Worm (Caenorhabditis elegans) whole organism, L2 larva: Measurements from ENCODE around the gene W03B1.3.
"Not testable (repeated sequence)": the region's sequence is repeated elsewhere in the genome, so short reads cannot be mapped to it uniquely, and the experiment has no call there.

Experiments
- C34F6.9 ChIP-seq: fragments of 150-350 bp; optimal IDR thresholded peaks from 2 replicates; lab custom pipeline; 2014; ENCODE audit warnings: missing biosample characterization, missing genetic modification characterization
- R02D3.7 ChIP-seq: fragments of 150-350 bp; optimal IDR thresholded peaks from 2 replicates; lab custom pipeline; 2014; ENCODE audit warnings: missing biosample characterization, missing genetic modification characterization
- Y55F3AM.14 ChIP-seq: fragments of 200-800 bp; sonication (Bioruptor generic); optimal IDR thresholded peaks from 2 replicates; lab custom pipeline; 2018; ENCODE audit warnings: mild to moderate bottlenecking, missing genetic modification characterization, missing compliant biosample characterization
- ZK546.5 ChIP-seq: sonication (generic microtip); optimal IDR thresholded peaks from 2 replicates; lab custom pipeline; 2017; ENCODE audit warnings: missing biosample characterization, missing genetic modification characterization
- alr-1 ChIP-seq: fragments of 150-350 bp; optimal IDR thresholded peaks from 2 replicates; lab custom pipeline; 2014; ENCODE audit warnings: missing biosample characterization, missing genetic modification characterization
- ama-1 ChIP-seq: fragments of 150-350 bp; optimal IDR thresholded peaks from 2 replicates; lab custom pipeline; 2018; ENCODE audit warnings: inconsistent platforms
- blmp-1 ChIP-seq: sonication (generic microtip); optimal IDR thresholded peaks from 2 replicates; lab custom pipeline; 2017; ENCODE audit warnings: missing genetic modification characterization, mild to moderate bottlenecking, missing compliant biosample characterization, antibody characterized with exemption, moderate library complexity; ENCODE audit not compliant: insufficient read depth
- ceh-16 ChIP-seq: fragments of 150-350 bp; optimal IDR thresholded peaks from 2 replicates; lab custom pipeline; 2014; ENCODE audit warnings: missing biosample characterization, missing genetic modification characterization
- ceh-82 ChIP-seq: fragments of 150-350 bp; optimal IDR thresholded peaks from 2 replicates; lab custom pipeline; 2014; ENCODE audit warnings: missing biosample characterization, missing genetic modification characterization
- dmd-4 ChIP-seq: sonication (generic microtip); optimal IDR thresholded peaks from 2 replicates; lab custom pipeline; 2017; ENCODE audit warnings: missing biosample characterization, missing genetic modification characterization
- egl-27 ChIP-seq: sonication (generic microtip); optimal IDR thresholded peaks from 3 replicates; lab custom pipeline; 2017; ENCODE audit warnings: missing biosample characterization, missing genetic modification reagents, missing genetic modification characterization
- elt-1 ChIP-seq: fragments of 150-350 bp; optimal IDR thresholded peaks from 2 replicates; lab custom pipeline; 2014; ENCODE audit warnings: missing biosample characterization, missing genetic modification characterization
- elt-3 ChIP-seq: sonication (generic microtip); optimal IDR thresholded peaks from 2 replicates; lab custom pipeline; 2017; ENCODE audit warnings: missing biosample characterization, missing genetic modification characterization
- fos-1 ChIP-seq: fragments of 150-350 bp; optimal IDR thresholded peaks from 2 replicates; lab custom pipeline; 2014; ENCODE audit warnings: missing biosample characterization, missing genetic modification characterization
- gmeb-1 ChIP-seq: fragments of 150-350 bp; optimal IDR thresholded peaks from 2 replicates; lab custom pipeline; 2014; ENCODE audit warnings: missing biosample characterization, missing genetic modification characterization
- lin-11 ChIP-seq: fragments of 150-350 bp; sonication (generic microtip); optimal IDR thresholded peaks from 2 replicates; lab custom pipeline; 2014; ENCODE audit warnings: missing biosample characterization, missing genetic modification characterization, inconsistent platforms, mixed read lengths
- lin-39 ChIP-seq: fragments of 150-350 bp; optimal IDR thresholded peaks from 2 replicates; lab custom pipeline; 2014; ENCODE audit warnings: missing biosample characterization, missing genetic modification reagents, missing genetic modification characterization
- lsy-2 ChIP-seq, 2 experiments: fragments of 150-350 bp in 1 of 2; sonication (generic microtip) in 1 of 2; optimal IDR thresholded peaks; 2 replicates each; lab custom pipeline; 2014 to 2017; ENCODE audit warnings: missing biosample characterization in 2 of 2, missing genetic modification characterization in 2 of 2
- mdl-1 ChIP-seq, 2 experiments: fragments of 150-350 bp in 1 of 2; sonication (generic microtip) in 1 of 2; optimal IDR thresholded peaks; 2 replicates each; lab custom pipeline; 2017; ENCODE audit warnings: missing biosample characterization in 2 of 2, missing genetic modification characterization in 2 of 2
- nhr-10 ChIP-seq: sonication (generic microtip); optimal IDR thresholded peaks from 2 replicates; lab custom pipeline; 2017; ENCODE audit warnings: missing biosample characterization, missing genetic modification characterization
- nhr-12 ChIP-seq: fragments of 150-350 bp; optimal IDR thresholded peaks from 2 replicates; lab custom pipeline; 2014; ENCODE audit warnings: missing biosample characterization, missing genetic modification characterization
- nhr-129 ChIP-seq: fragments of 150-350 bp; optimal IDR thresholded peaks from 2 replicates; lab custom pipeline; 2014; ENCODE audit warnings: missing biosample characterization, missing genetic modification characterization
- nhr-21 ChIP-seq: fragments of 150-350 bp; optimal IDR thresholded peaks from 2 replicates; lab custom pipeline; 2014; ENCODE audit warnings: missing biosample characterization, missing genetic modification characterization
- nhr-23 ChIP-seq: fragments of 150-350 bp; optimal IDR thresholded peaks from 2 replicates; lab custom pipeline; 2014; ENCODE audit warnings: missing biosample characterization, missing genetic modification reagents, missing genetic modification characterization
- nhr-237 ChIP-seq: fragments of 150-350 bp; optimal IDR thresholded peaks from 2 replicates; lab custom pipeline; 2014; ENCODE audit warnings: missing biosample characterization, missing genetic modification characterization
- nhr-6 ChIP-seq: fragments of 150-350 bp; optimal IDR thresholded peaks from 2 replicates; lab custom pipeline; 2014; ENCODE audit warnings: missing biosample characterization, missing genetic modification characterization
- sem-4 ChIP-seq: fragments of 150-350 bp; optimal IDR thresholded peaks from 2 replicates; lab custom pipeline; 2014; ENCODE audit warnings: missing biosample characterization, missing genetic modification reagents, missing genetic modification characterization
- skn-1 ChIP-seq: sonication (generic microtip); optimal IDR thresholded peaks from 2 replicates; lab custom pipeline; 2017; ENCODE audit warnings: missing biosample characterization, missing genetic modification characterization
- sma-3 ChIP-seq: sonication (generic microtip); optimal IDR thresholded peaks from 2 replicates; lab custom pipeline; 2016; ENCODE audit warnings: missing genetic modification reagents, missing genetic modification characterization, missing compliant biosample characterization
- snpc-4 ChIP-seq: fragments of 150-350 bp; optimal IDR thresholded peaks from 2 replicates; lab custom pipeline; 2014; ENCODE audit warnings: missing biosample characterization, missing genetic modification characterization
- unc-55 ChIP-seq: fragments of 150-350 bp; sonication (generic microtip); optimal IDR thresholded peaks from 3 replicates; lab custom pipeline; 2014; ENCODE audit warnings: missing biosample characterization, missing genetic modification reagents, missing genetic modification characterization
- unc-62 ChIP-seq: fragments of 150-350 bp; optimal IDR thresholded peaks from 2 replicates; lab custom pipeline; 2014; ENCODE audit warnings: missing biosample characterization, missing genetic modification reagents, missing genetic modification characterization
- ztf-1 ChIP-seq: fragments of 200-800 bp; sonication (Bioruptor generic); conservative IDR thresholded peaks from 2 replicates; pipeline ENCODE4 v1.3.6; 2022; ENCODE audit warnings: missing genetic modification characterization, missing compliant biosample characterization
- ztf-11 ChIP-seq: sonication (generic microtip); optimal IDR thresholded peaks from 2 replicates; lab custom pipeline; 2017; ENCODE audit warnings: missing biosample characterization, missing genetic modification characterization

Gene W03B1.3

ce11 chrIV:4360497-4360896 is 24.5 kb upstream of the W03B1.3 start, which contains the start of gene F55F10.1 (continued):
- peak; percentile 88 for TF ChIP-seq gmeb-1 (tag; lab: Kevin White, UChicago)
- no peak for TF ChIP-seq alr-1 (tag; lab: Kevin White, UChicago)
- TF ChIP-seq lin-39 (tag; lab: Kevin White, UChicago) = no peak
- TF ChIP-seq elt-3 = no peak
- TF ChIP-seq nhr-129 (tag; lab: Kevin White, UChicago) = peak; percentile 29
- no peak for TF ChIP-seq dmd-4 (tag; lab: Kevin White, UChicago)
- TF ChIP-seq, all 48 proteins: peak for 13

DNA sequence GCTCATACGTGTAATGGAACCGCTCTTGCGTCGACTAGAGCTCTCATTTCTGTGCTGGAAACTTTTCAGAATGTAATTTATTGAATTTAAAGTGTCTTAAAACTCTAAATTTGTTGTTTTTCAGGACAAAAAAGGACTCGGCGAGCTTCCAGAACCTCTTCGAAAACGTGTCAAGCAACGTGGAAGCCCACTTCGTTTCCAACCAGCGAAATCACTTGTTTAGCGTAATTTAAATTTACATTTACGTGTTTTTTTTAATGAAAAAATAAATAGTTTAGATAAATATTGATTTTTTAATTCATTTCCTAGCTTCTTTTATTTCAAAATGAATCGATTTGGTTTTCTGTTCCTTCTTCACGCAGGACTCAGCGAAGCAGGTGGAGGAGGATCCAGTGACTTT is 23.6 kb upstream of the W03B1.3 start, which contains the start of gene F55F10.3:
Gene F55F10.3, plus strand, starts transcription at position 301 of the 400 bp plus-strand sequence.
- TF ChIP-seq elt-3 (no peak), elt-1 (no peak), egl-27 (tag; lab: Kevin White, UChicago) (no peak), blmp-1 (no peak), nhr-237 (tag; lab: Kevin White, UChicago) (no peak), nhr-21 (tag; lab: Kevin White, UChicago) (no peak), ama-1 (lab: Kevin White, UChicago) (no peak), nhr-12 (tag; lab: Kevin White, UChicago) (no peak), ceh-16 (tag; lab: Kevin White, UChicago) (no peak), ceh-82 (tag; lab: Kevin White, UChicago) (no peak), ZK546.5 (no peak), lin-11 (tag; lab: Kevin White, UChicago) (no peak), R02D3.7 (tag; lab: Kevin White, UChicago) (no peak), sma-3 (GFP tag; lab: Kevin White, UChicago) (no peak), snpc-4 (no peak), nhr-6 (no peak)

- TF ChIP-seq nhr-10 (tag; lab: Kevin White, UChicago) (no peak), unc-55 (GFP tag; lab: Kevin White, UChicago) (peak; percentile 82), lsy-2 (tag; optimal IDR thresholded peaks at IDR 0.05; lab: Kevin White, UChicago) (peak in 1 of 2 experiments; percentile 65), mdl-1 (tag; optimal IDR thresholded peaks at IDR 0.05; lab: Kevin White, UChicago) (no peak), gmeb-1 (tag; lab: Kevin White, UChicago) (peak; percentile 93), ZK546.5 (no peak), nhr-129 (tag; lab: Kevin White, UChicago) (peak; percentile 7), unc-62 (GFP tag; lab: Kevin White, UChicago) (no peak), C34F6.9 (tag; lab: Kevin White, UChicago) (peak; percentile 49), R02D3.7 (tag; lab: Kevin White, UChicago) (no peak)
- TF ChIP-seq, all 48 proteins: peak for 5
These were observed 21.3 kb upstream of the W03B1.3 start, which contains the start of gene sars-2 for ce11 chrIV:4357296-4357695. TSS of gene sars-2 (plus strand) at chrIV:4357636.

DNA sequence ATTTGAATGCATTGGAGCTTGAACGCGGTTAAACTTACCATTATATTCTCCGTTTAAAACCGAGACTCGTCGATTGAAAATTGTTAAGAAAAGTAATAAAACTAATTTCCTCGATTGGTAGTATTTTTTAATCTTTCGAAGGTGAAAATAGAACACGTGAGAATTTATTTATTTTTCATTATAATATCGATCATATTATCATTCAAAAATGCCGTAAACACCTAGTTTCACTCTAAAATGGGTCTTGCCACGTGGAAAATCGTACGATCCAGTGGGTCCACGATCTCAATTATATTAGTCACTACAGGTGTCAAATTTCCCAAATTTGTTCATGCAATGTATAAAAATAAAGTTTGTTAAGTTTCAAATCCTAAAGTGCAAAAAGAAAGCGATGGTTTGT is 20.8 kb upstream of the W03B1.3 start, which contains the start of gene W03B1.9:
Gene W03B1.9, minus strand, starts transcription at position 101 of the 400 bp plus-strand sequence.
- TF ChIP-seq unc-62 (GFP tag; lab: Kevin White, UChicago) (no peak), elt-3 (no peak), nhr-23 (tag; lab: Kevin White, UChicago) (no peak), Y55F3AM.14 (GFP tag; lab: Kevin White, UChicago) (no peak), blmp-1 (no peak), ztf-1 (GFP tag; lab: Robert Waterston, UW) (no peak), sem-4 (tag; lab: Kevin White, UChicago) (no peak), dmd-4 (tag; lab: Kevin White, UChicago) (no peak), nhr-10 (tag; lab: Kevin White, UChicago) (no peak), snpc-4 (no peak), nhr-21 (tag; lab: Kevin White, UChicago) (no peak), unc-55 (GFP tag; lab: Kevin White, UChicago) (no peak)
- TF ChIP-seq, all 48 proteins: peak for 0

ce11 chrIV:4348146-4348545 is 12.1 kb upstream of the W03B1.3 start, which contains the start of gene W03B1.5:
TSS of gene W03B1.5 (plus strand) at chrIV:4348446.
- TF ChIP-seq fos-1; ztf-11 (tag; lab: Kevin White, UChicago); skn-1 (tag; lab: Kevin White, UChicago): not testable (repeated sequence)
